Worm (Caenorhabditis elegans) whole organism, L2 larva: Measurements from ENCODE around the gene oac-20.

Experiments used
- ama-1 ChIP-seq: fragments of 150-350 bp; optimal IDR thresholded peaks from 2 replicates; lab custom pipeline; 2018; ENCODE audit warnings: inconsistent platforms
- blmp-1 ChIP-seq: sonication (generic microtip); optimal IDR thresholded peaks from 2 replicates; lab custom pipeline; 2017; ENCODE audit warnings: missing genetic modification characterization, mild to moderate bottlenecking, missing compliant biosample characterization, antibody characterized with exemption, moderate library complexity; ENCODE audit not compliant: insufficient read depth
- ceh-82 ChIP-seq: fragments of 150-350 bp; optimal IDR thresholded peaks from 2 replicates; lab custom pipeline; 2014; ENCODE audit warnings: missing biosample characterization, missing genetic modification characterization
- dmd-4 ChIP-seq: sonication (generic microtip); optimal IDR thresholded peaks from 2 replicates; lab custom pipeline; 2017; ENCODE audit warnings: missing biosample characterization, missing genetic modification characterization
- lin-39 ChIP-seq: fragments of 150-350 bp; optimal IDR thresholded peaks from 2 replicates; lab custom pipeline; 2014; ENCODE audit warnings: missing biosample characterization, missing genetic modification reagents, missing genetic modification characterization
- lsy-2 ChIP-seq, 2 experiments: fragments of 150-350 bp in 1 of 2; sonication (generic microtip) in 1 of 2; optimal IDR thresholded peaks; 2 replicates each; lab custom pipeline; 2014 to 2017; ENCODE audit warnings: missing biosample characterization in 2 of 2, missing genetic modification characterization in 2 of 2
- mab-5 ChIP-seq: fragments of 150-350 bp; optimal IDR thresholded peaks from 2 replicates; lab custom pipeline; 2014; ENCODE audit warnings: missing biosample characterization, missing genetic modification characterization
- nhr-10 ChIP-seq: sonication (generic microtip); optimal IDR thresholded peaks from 2 replicates; lab custom pipeline; 2017; ENCODE audit warnings: missing biosample characterization, missing genetic modification characterization
- nhr-11 ChIP-seq: fragments of 150-350 bp; optimal IDR thresholded peaks from 2 replicates; lab custom pipeline; 2014; ENCODE audit warnings: missing biosample characterization, missing genetic modification characterization
- skn-1 ChIP-seq: sonication (generic microtip); optimal IDR thresholded peaks from 2 replicates; lab custom pipeline; 2017; ENCODE audit warnings: missing biosample characterization, missing genetic modification characterization
- unc-62 ChIP-seq: fragments of 150-350 bp; optimal IDR thresholded peaks from 2 replicates; lab custom pipeline; 2014; ENCODE audit warnings: missing biosample characterization, missing genetic modification reagents, missing genetic modification characterization
- zag-1 ChIP-seq: fragments of 150-350 bp; optimal IDR thresholded peaks from 2 replicates; lab custom pipeline; 2014; ENCODE audit warnings: missing biosample characterization, missing genetic modification characterization

DNA sequence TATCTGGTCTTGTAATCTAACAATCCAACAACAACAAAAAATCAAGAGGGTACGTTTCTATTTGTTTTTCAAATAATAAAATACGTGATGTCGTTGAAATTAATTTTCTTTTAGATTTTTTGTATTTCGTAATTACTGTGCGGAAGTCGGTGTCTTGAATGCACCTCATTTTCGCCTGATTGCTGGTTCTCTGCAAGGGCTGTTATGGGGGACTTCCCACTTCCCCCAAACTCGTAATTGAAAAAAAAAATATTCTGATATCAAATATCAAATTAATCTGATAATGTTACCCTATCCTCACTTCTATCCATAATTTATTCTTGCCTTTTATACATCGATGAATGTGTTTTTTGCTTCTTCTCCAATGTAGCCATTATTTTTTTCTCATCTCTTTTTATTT is 9.6 kb downstream of the oac-20 start, which contains the start of gene F36G9.15:
- TF ChIP-seq zag-1 (tag; lab: Kevin White, UChicago) (no peak), blmp-1 (tag; lab: Kevin White, UChicago) (no peak), lsy-2 (tag; optimal IDR thresholded peaks at IDR 0.05; lab: Kevin White, UChicago) (no peak), unc-62 (GFP tag; lab: Kevin White, UChicago) (no peak), ceh-82 (tag; lab: Kevin White, UChicago) (no peak), nhr-10 (no peak), ama-1 (lab: Kevin White, UChicago) (no peak), nhr-11 (tag; lab: Kevin White, UChicago) (no peak), dmd-4 (no peak), mab-5 (tag; lab: Kevin White, UChicago) (no peak), lin-39 (tag; lab: Kevin White, UChicago) (no peak), skn-1 (tag; lab: Kevin White, UChicago) (no peak)
